Worm (Caenorhabditis elegans): ENCODE measurements around the gene mocs-1.

ce11 chrX:15465050-15465449 is 24.5 kb upstream of the mocs-1 start:
- no peak for TF ChIP-seq F13H6.1 (tag; optimal IDR thresholded peaks at IDR 0.05)
- TF ChIP-seq sox-2 (GFP tag; IDR thresholded peaks at IDR 0.05) = no peak

All from whole organism, late embryonic.